Fruit fly (Drosophila melanogaster) whole organism, wandering third instar larva: Measurements from ENCODE around the gene indra.

ENCODE experiments used
- Abd-B ChIP-seq: fragments of >200 bp; optimal IDR thresholded peaks from 2 replicates; lab custom pipeline; 2017; ENCODE audit warnings: missing biosample characterization, missing genetic modification characterization
- CG32264 ChIP-seq: fragments of 200-800 bp; sonication (Bioruptor generic); optimal IDR thresholded peaks from 2 replicates; lab custom pipeline; 2016; ENCODE audit warnings: missing biosample characterization, missing genetic modification characterization
- CG9705 ChIP-seq: fragments of 200-800 bp; sonication (Bioruptor generic); optimal IDR thresholded peaks from 2 replicates; lab custom pipeline; 2018; ENCODE audit warnings: missing biosample characterization, mild to moderate bottlenecking, missing genetic modification characterization
- Dfd ChIP-seq: fragments of >200 bp; optimal IDR thresholded peaks from 2 replicates; lab custom pipeline; 2017; ENCODE audit warnings: missing biosample characterization, missing genetic modification characterization
- Dif ChIP-seq: fragments of 200-275, 200-300 bp; sonication (Bioruptor generic); optimal IDR thresholded peaks from 2 replicates; lab custom pipeline; 2018; ENCODE audit warnings: missing biosample characterization, missing genetic modification characterization; ENCODE audit not compliant: partially characterized antibody
- GATAd ChIP-seq: sonication (Bioruptor generic); optimal IDR thresholded peaks from 2 replicates; lab custom pipeline; 2016; ENCODE audit warnings: missing biosample characterization, missing genetic modification characterization
- HLH106 ChIP-seq: fragments of 200-800 bp; optimal IDR thresholded peaks from 3 replicates; lab custom pipeline; 2019; ENCODE audit warnings: missing biosample characterization, mild to moderate bottlenecking, missing genetic modification characterization, moderate library complexity
- Hnf4 ChIP-seq: fragments of 200-800 bp; sonication (Bioruptor generic); optimal IDR thresholded peaks from 2 replicates; lab custom pipeline; 2016; ENCODE audit warnings: missing biosample characterization, mild to moderate bottlenecking, missing genetic modification characterization
- Hr78 ChIP-seq: fragments of >200 bp; optimal IDR thresholded peaks from 2 replicates; lab custom pipeline; 2017; ENCODE audit warnings: missing biosample characterization, missing genetic modification characterization
- Hr83 ChIP-seq: fragments of 200-300 bp; sonication (Bioruptor generic); optimal IDR thresholded peaks from 2 replicates; lab custom pipeline; 2016; ENCODE audit warnings: missing biosample characterization, mild to moderate bottlenecking, missing genetic modification characterization, moderate library complexity; ENCODE audit not compliant: poor library complexity, severe bottlenecking
- Jra ChIP-seq: sonication (Bioruptor generic); optimal IDR thresholded peaks from 2 replicates; lab custom pipeline; 2016; ENCODE audit warnings: missing biosample characterization, missing genetic modification characterization
- Mio ChIP-seq: sonication (Bioruptor generic); optimal IDR thresholded peaks from 2 replicates; lab custom pipeline; 2016; ENCODE audit warnings: missing biosample characterization, missing genetic modification characterization
- Myc ChIP-seq: fragments of >200 bp; optimal IDR thresholded peaks from 2 replicates; lab custom pipeline; 2017
- N ChIP-seq: fragments of >200 bp; optimal IDR thresholded peaks from 2 replicates; lab custom pipeline; 2018; ENCODE audit warnings: missing biosample characterization, missing external identifiers, missing genetic modification characterization
- OdsH ChIP-seq: fragments of 200-800 bp; sonication (Bioruptor generic); optimal IDR thresholded peaks from 2 replicates; lab custom pipeline; 2016; ENCODE audit warnings: missing biosample characterization, mild to moderate bottlenecking, missing genetic modification characterization
- Rel ChIP-seq, 2 experiments: fragments of 200-800 bp; sonication (Bioruptor generic) in 1 of 2; optimal IDR thresholded peaks; 2 replicates in 1 of 2; 3 replicates in 1 of 2; lab custom pipeline; 2016 to 2019; ENCODE audit warnings: mild to moderate bottlenecking in 2 of 2, missing biosample characterization in 2 of 2, missing genetic modification characterization in 2 of 2, moderate library complexity in 1 of 2
- Sp1 ChIP-seq: fragments of 200-800 bp; sonication (Bioruptor generic); optimal IDR thresholded peaks from 3 replicates; lab custom pipeline; 2019; ENCODE audit warnings: missing biosample characterization, mild to moderate bottlenecking, missing genetic modification characterization, moderate library complexity
- Vsx2 ChIP-seq: fragments of 200-300, 225-300 bp; sonication (Bioruptor generic); optimal IDR thresholded peaks from 2 replicates; lab custom pipeline; 2018; ENCODE audit warnings: missing biosample characterization, missing genetic modification characterization; ENCODE audit not compliant: partially characterized antibody
- br ChIP-seq: fragments of 200-800 bp; sonication (Bioruptor generic); optimal IDR thresholded peaks from 2 replicates; lab custom pipeline; 2016; ENCODE audit warnings: missing biosample characterization, missing genetic modification characterization
- brk ChIP-seq: fragments of 200-800 bp; sonication (Bioruptor generic); optimal IDR thresholded peaks from 2 replicates; lab custom pipeline; 2016; ENCODE audit warnings: missing biosample characterization, mild to moderate bottlenecking, missing genetic modification characterization
- dl ChIP-seq, 2 experiments: fragments of 175-275, 200-275 bp in 1 of 2; fragments of 200-275 bp in 1 of 2; sonication (Bioruptor generic); optimal IDR thresholded peaks; lab custom pipeline; 2018; ENCODE audit warnings: mild to moderate bottlenecking in 2 of 2, missing biosample characterization in 2 of 2, missing genetic modification characterization in 2 of 2, moderate library complexity in 2 of 2; ENCODE audit not compliant: partially characterized antibody in 2 of 2, insufficient read depth in 1 of 2
- dmrt93B ChIP-seq: fragments of 200-800 bp; sonication (Bioruptor generic); optimal IDR thresholded peaks from 2 replicates; lab custom pipeline; 2018; ENCODE audit warnings: missing biosample characterization, mild to moderate bottlenecking, missing genetic modification characterization
- dsf ChIP-seq: sonication (Bioruptor generic); optimal IDR thresholded peaks from 2 replicates; lab custom pipeline; 2016; ENCODE audit warnings: missing biosample characterization, missing genetic modification characterization, borderline replicate concordance
- ey ChIP-seq: fragments of 200-800 bp; sonication (Bioruptor generic); optimal IDR thresholded peaks from 2 replicates; lab custom pipeline; 2016; ENCODE audit warnings: missing biosample characterization, missing genetic modification characterization
- foxo ChIP-seq, 2 experiments: fragments of 200-800 bp; sonication (Bioruptor generic); optimal IDR thresholded peaks; 2 replicates in 1 of 2; 3 replicates in 1 of 2; lab custom pipeline; 2016 to 2017; ENCODE audit warnings: missing biosample characterization in 2 of 2, missing genetic modification characterization in 2 of 2
- fru ChIP-seq: fragments of 200-800 bp; sonication (Bioruptor generic); optimal IDR thresholded peaks from 3 replicates; lab custom pipeline; 2016; ENCODE audit warnings: missing biosample characterization, mild to moderate bottlenecking, missing genetic modification characterization
- h ChIP-seq: fragments of 200-800 bp; sonication (Bioruptor generic); optimal IDR thresholded peaks from 3 replicates; lab custom pipeline; 2016; ENCODE audit warnings: missing biosample characterization, mild to moderate bottlenecking, missing genetic modification characterization
- jim ChIP-seq: fragments of 175-275, 200-325 bp; sonication (Bioruptor generic); optimal IDR thresholded peaks from 2 replicates; lab custom pipeline; 2016; ENCODE audit warnings: missing biosample characterization, mild to moderate bottlenecking, missing genetic modification characterization
- pan ChIP-seq: fragments of >200 bp; optimal IDR thresholded peaks from 2 replicates; lab custom pipeline; 2017
- psq ChIP-seq: fragments of 200-800 bp; sonication (Bioruptor generic); optimal IDR thresholded peaks from 3 replicates; lab custom pipeline; 2017; ENCODE audit warnings: missing biosample characterization, mild to moderate bottlenecking, missing genetic modification characterization, moderate library complexity
- rgr ChIP-seq: fragments of 200-800 bp; sonication (Bioruptor generic); optimal IDR thresholded peaks from 3 replicates; lab custom pipeline; 2016; ENCODE audit warnings: missing biosample characterization, mild to moderate bottlenecking, missing genetic modification characterization
- sage ChIP-seq: fragments of 200-800 bp; sonication (Bioruptor generic); optimal IDR thresholded peaks from 2 replicates; lab custom pipeline; 2016; ENCODE audit warnings: missing biosample characterization, mild to moderate bottlenecking, missing genetic modification characterization
- sv ChIP-seq: fragments of 200-800 bp; sonication (Bioruptor generic); optimal IDR thresholded peaks from 3 replicates; lab custom pipeline; 2016; ENCODE audit warnings: missing biosample characterization, missing genetic modification characterization
- tai ChIP-seq: sonication (Bioruptor generic); optimal IDR thresholded peaks from 2 replicates; lab custom pipeline; 2016; ENCODE audit warnings: missing biosample characterization, missing genetic modification characterization
- usp ChIP-seq: fragments of >200 bp; optimal IDR thresholded peaks from 2 replicates; lab custom pipeline; 2017; ENCODE audit warnings: missing biosample characterization, missing genetic modification characterization
- woc ChIP-seq: sonication (Bioruptor generic); optimal IDR thresholded peaks from 2 replicates; lab custom pipeline; 2016; ENCODE audit warnings: missing biosample characterization, mild to moderate bottlenecking, missing genetic modification characterization

The indra gene

DNA sequence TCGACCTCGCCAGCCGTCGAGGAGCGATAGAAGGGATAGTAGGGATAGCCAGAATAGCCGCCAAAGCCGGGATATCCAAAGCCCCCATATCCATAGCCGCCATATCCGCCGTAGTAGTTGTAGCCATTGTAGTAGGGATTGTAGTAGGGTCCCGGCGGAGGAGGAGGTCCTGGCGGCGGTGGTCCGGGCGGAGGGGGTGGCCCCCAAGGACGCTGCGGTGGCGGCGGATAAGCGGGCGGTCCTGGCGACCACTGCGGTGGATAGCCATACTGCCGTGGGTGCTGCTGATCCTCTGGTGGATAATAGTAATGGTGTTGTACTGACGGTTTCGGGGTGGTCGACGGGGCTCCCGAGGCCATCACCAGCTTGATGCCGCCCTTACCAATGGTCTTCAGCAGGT is 20.0 kb downstream of the indra start:
- no peak for TF ChIP-seq Jra (GFP tag; lab: Kevin White, UChicago)
- TF ChIP-seq Dfd (GFP tag; lab: Kevin White, UChicago), result peak; percentile 99

DNA sequence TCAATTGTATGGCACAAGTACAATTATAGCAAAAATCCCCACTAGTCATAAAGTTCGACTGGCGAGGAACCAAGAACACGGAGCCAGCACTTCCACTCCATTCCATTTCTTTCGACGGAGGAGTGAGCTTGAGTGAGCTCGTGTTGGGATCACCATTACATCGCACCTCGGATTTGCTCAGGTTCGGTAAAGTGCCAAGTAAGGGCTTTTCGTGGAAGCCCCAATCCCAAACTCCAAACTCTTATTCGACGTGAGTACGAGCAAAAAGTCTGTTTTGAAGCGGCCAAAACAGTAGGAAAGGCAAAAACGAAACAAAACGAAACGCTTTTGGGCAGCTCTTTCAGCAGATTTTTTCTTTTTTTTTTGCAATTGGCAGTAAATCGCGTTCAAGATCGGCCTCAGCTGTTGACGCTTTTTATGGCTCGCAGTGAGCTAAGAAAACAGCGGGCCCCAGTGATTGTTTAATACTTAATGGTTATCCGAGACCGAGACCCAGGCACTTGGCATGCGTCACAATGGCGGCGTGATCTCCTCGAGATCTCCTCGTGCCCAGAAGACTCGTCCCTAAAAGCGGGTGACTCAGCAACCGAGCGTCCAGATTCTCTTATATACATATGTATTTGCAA is 21.2 kb downstream of the indra start:
- TF ChIP-seq CG9705 (no peak), CG32264 (peak; percentile 30), Hnf4 (GFP tag; lab: Kevin White, UChicago) (peak; percentile 56), brk (no peak), Hr83 (peak; percentile 63), N (GFP tag; lab: Kevin White, UChicago) (no peak), Jra (GFP tag; lab: Kevin White, UChicago) (peak; percentile 94), Sp1 (GFP tag; lab: Kevin White, UChicago) (peak; percentile 32), fru (peak; percentile 59), jim (GFP tag; lab: Kevin White, UChicago) (no peak), Dif (GFP tag; lab: Kevin White, UChicago) (no peak), Rel (GFP tag; optimal IDR thresholded peaks at IDR 0.05; lab: Kevin White, UChicago) (peak; percentile 44), Rel (tag; optimal IDR thresholded peaks at IDR 0.05; lab: Kevin White, UChicago) (peak; percentile 48), rgr (GFP tag; lab: Kevin White, UChicago) (peak; percentile 41), psq (GFP tag; lab: Kevin White, UChicago) (peak; percentile 53), sage (GFP tag; lab: Kevin White, UChicago) (peak; percentile 75), h (GFP tag; lab: Kevin White, UChicago) (peak; percentile 71), br (GFP tag; lab: Kevin White, UChicago) (peak; percentile 62), OdsH (GFP tag; lab: Kevin White, UChicago) (peak; percentile 58), dsf (GFP tag; lab: Kevin White, UChicago) (no peak)

DNA sequence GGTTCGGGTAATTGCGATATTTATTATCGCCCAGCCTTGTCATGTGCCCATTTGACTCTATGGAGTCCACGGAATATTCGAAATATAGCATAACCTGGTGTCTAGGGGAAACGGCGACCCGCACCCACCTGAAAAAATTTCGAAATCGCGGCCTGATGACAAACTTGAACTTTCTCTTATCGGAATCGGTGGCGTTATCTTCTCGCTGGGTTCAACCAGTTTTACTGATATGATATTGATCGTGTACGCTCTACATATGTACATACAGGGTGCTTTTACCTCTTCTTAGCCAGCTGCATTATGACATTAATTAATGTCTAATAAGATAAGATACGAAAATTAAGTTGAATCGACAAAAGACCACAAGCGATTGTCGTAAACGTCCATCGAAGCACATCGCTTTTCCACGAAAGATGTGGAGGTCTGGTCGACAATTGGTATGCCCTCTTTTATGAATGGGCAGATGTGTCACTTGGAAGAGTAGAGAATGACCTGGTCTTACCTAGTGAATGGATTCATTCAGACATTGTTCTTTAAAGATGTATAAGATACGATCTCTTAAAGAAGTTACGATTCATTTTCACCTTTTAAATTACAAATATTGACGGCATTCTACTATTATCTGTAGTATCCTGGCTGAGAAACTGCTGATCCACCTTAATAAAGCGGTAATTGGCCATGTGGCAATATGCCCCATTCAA is 21.8 kb downstream of the indra start:
- TF ChIP-seq Dif (GFP tag; lab: Kevin White, UChicago) (no peak), pan (lab: Kevin White, UChicago) (no peak), psq (GFP tag; lab: Kevin White, UChicago) (no peak), rgr (GFP tag; lab: Kevin White, UChicago) (peak; percentile 19), Hr78 (GFP tag; lab: Kevin White, UChicago) (peak; percentile 5), Hr83 (no peak), br (GFP tag; lab: Kevin White, UChicago) (peak; percentile 20), fru (peak; percentile 30), CG9705 (no peak), Rel (GFP tag; optimal IDR thresholded peaks at IDR 0.05; lab: Kevin White, UChicago) (no peak), Rel (tag; optimal IDR thresholded peaks at IDR 0.05; lab: Kevin White, UChicago) (no peak), HLH106 (tag; lab: Kevin White, UChicago) (peak; percentile 6), ey (peak; percentile 52), foxo (GFP tag; optimal IDR thresholded peaks at IDR 0.05; lab: Kevin White, UChicago) (peak in 1 of 2 experiments; percentile 55), h (GFP tag; lab: Kevin White, UChicago) (peak; percentile 39), dl (GFP tag; optimal IDR thresholded peaks at IDR 0.05; lab: Kevin White, UChicago; ENCODE audit: insufficient read depth in 1 of 2, partially characterized antibody in 2 of 2) (no peak), usp (no peak)
- TF ChIP-seq, all 38 proteins: peak for 8

DNA sequence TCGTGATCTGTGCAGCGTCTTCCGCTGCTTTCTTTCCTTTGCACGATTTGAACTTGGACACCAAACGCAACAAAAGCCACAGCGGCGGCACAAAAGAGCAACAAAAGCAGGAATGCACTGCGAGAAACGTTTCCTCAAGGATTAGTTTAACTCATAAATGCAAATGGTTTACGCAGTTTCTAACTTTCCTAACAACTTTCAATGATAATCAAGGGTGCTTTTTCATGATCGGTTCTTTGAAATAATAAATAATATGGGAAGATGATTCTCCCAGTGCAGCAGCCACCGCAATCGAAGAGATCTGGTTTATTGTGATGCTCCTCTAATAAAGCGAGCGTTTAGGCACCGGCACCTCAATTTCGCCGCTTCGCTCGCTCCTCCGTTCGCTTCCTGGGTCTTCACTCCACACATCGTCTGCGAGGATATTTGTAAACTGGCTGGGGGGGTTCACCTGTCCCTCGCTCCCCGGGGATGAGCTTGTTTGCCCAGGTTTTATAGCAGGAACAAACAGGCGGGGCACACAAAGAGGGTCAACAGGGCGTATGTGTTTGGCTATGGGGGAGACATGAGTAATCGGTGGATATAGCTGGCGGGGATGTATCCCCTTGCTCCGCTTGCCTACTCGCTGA is 23.0 kb downstream of the indra start:
- TF ChIP-seq foxo (GFP tag; optimal IDR thresholded peaks at IDR 0.05; lab: Kevin White, UChicago) (peak; percentile 93 to 98), HLH106 (tag; lab: Kevin White, UChicago) (peak; percentile 96), Hr83 (peak; percentile 83), jim (GFP tag; lab: Kevin White, UChicago) (no peak), sv (GFP tag; lab: Kevin White, UChicago) (peak; percentile 49), N (GFP tag; lab: Kevin White, UChicago) (no peak), Abd-B (GFP tag; lab: Kevin White, UChicago) (no peak), Dif (GFP tag; lab: Kevin White, UChicago) (peak; percentile 38), brk (no peak), Mio (GFP tag; lab: Kevin White, UChicago) (peak; percentile 77), Vsx2 (GFP tag; lab: Kevin White, UChicago) (no peak), woc (GFP tag; lab: Kevin White, UChicago) (peak; percentile 97), usp (no peak), dmrt93B (GFP tag; lab: Kevin White, UChicago) (peak; percentile 92), rgr (GFP tag; lab: Kevin White, UChicago) (peak; percentile 97), CG32264 (peak; percentile 94), Jra (GFP tag; lab: Kevin White, UChicago) (peak; percentile 94), tai (no peak), pan (lab: Kevin White, UChicago) (no peak), Myc (lab: Kevin White, UChicago) (no peak), GATAd (GFP tag; lab: Kevin White, UChicago) (peak; percentile 76), ey (peak; percentile 98), br (GFP tag; lab: Kevin White, UChicago) (peak; percentile 98), Dfd (GFP tag; lab: Kevin White, UChicago) (no peak), dl (GFP tag; optimal IDR thresholded peaks at IDR 0.05; lab: Kevin White, UChicago; ENCODE audit: insufficient read depth in 1 of 2, partially characterized antibody in 2 of 2) (no peak), h (GFP tag; lab: Kevin White, UChicago) (peak; percentile 98), Hnf4 (GFP tag; lab: Kevin White, UChicago) (peak; percentile 97), fru (peak; percentile 98), Sp1 (GFP tag; lab: Kevin White, UChicago) (peak; percentile 97)
